Fruit fly (Drosophila melanogaster) whole organism, embryonic: ENCODE data around the gene Prp3.

ENCODE experiments used
- Ada2b ChIP-seq: fragments of 200-800 bp; sonication (Bioruptor generic); IDR thresholded peaks from 2 replicates; pipeline ENCODE4 v1.3.6; 2022; ENCODE audit warnings: missing biosample characterization, missing genetic modification characterization
- Awh ChIP-seq: fragments of 200-800 bp; sonication (Bioruptor generic); IDR thresholded peaks from 2 replicates; pipeline ENCODE4, ENCODE4 v1.3.6; 2022; ENCODE audit warnings: missing biosample characterization, missing genetic modification characterization
- B-H1 ChIP-seq: fragments of 200-800 bp; sonication (Bioruptor generic); IDR thresholded peaks from 3 replicates; pipeline ENCODE4 v1.3.6; 2022; ENCODE audit warnings: missing biosample characterization, missing genetic modification characterization
- B-H2 ChIP-seq: fragments of 200-800 bp; sonication (Bioruptor generic); optimal IDR thresholded peaks from 2 replicates; lab custom pipeline; 2018; ENCODE audit warnings: missing biosample characterization, mild to moderate bottlenecking, missing genetic modification characterization
- Bgb ChIP-seq: fragments of 200-800 bp; sonication (Bioruptor generic); IDR thresholded peaks from 2 replicates; pipeline ENCODE4 v1.3.6; 2022; ENCODE audit warnings: missing biosample characterization, missing genetic modification characterization; ENCODE audit not compliant: partially characterized antibody
- Blimp-1 ChIP-seq: fragments of 200-800 bp; sonication (Bioruptor generic); optimal IDR thresholded peaks from 3 replicates; lab custom pipeline; 2018; ENCODE audit warnings: missing biosample characterization, missing genetic modification characterization, mild to moderate bottlenecking, moderate library complexity, missing genetic modification reagents
- CG10543 ChIP-seq: fragments of 200-800 bp; sonication (Bioruptor generic); optimal IDR thresholded peaks from 3 replicates; lab custom pipeline; 2017; ENCODE audit warnings: missing biosample characterization, mild to moderate bottlenecking, missing genetic modification characterization, moderate library complexity
- CG11695 ChIP-seq: fragments of 200-800 bp; sonication (Bioruptor generic); IDR thresholded peaks from 3 replicates; pipeline ENCODE4 v1.3.6; 2022; ENCODE audit warnings: missing biosample characterization, missing genetic modification characterization
- CG17361 ChIP-seq: fragments of 200-800 bp; sonication (Bioruptor generic); IDR thresholded peaks from 3 replicates; pipeline ENCODE4 v1.3.6; 2022; ENCODE audit warnings: missing biosample characterization, missing genetic modification characterization
- CG17385 ChIP-seq: fragments of 200-800 bp; sonication (Bioruptor generic); optimal IDR thresholded peaks from 3 replicates; lab custom pipeline; 2018; ENCODE audit warnings: missing biosample characterization, mild to moderate bottlenecking, missing genetic modification characterization
- CG2120 ChIP-seq: fragments of 200-800 bp; sonication (Bioruptor generic); optimal IDR thresholded peaks from 3 replicates; lab custom pipeline; 2016; ENCODE audit warnings: missing biosample characterization, missing genetic modification characterization
- CG3281 ChIP-seq: fragments of 200-800 bp; sonication (Bioruptor generic); optimal IDR thresholded peaks from 3 replicates; lab custom pipeline; 2017; ENCODE audit warnings: missing biosample characterization, mild to moderate bottlenecking, missing genetic modification characterization
- CG33557 ChIP-seq: fragments of 200-800 bp; sonication (Bioruptor generic); optimal IDR thresholded peaks from 2 replicates; lab custom pipeline; 2019; ENCODE audit warnings: missing biosample characterization, mild to moderate bottlenecking, missing genetic modification characterization, moderate library complexity
- CG4424 ChIP-seq: fragments of 200-800 bp; sonication (Bioruptor generic); optimal IDR thresholded peaks from 3 replicates; lab custom pipeline; 2016; ENCODE audit warnings: missing biosample characterization, missing genetic modification characterization
- CG8359 ChIP-seq: fragments of 200-800 bp; sonication (Bioruptor generic); optimal IDR thresholded peaks from 2 replicates; lab custom pipeline; 2017; ENCODE audit warnings: missing biosample characterization, mild to moderate bottlenecking, missing genetic modification characterization, borderline replicate concordance
- CG9797 ChIP-seq: fragments of 200-800 bp; sonication (Bioruptor generic); optimal IDR thresholded peaks from 3 replicates; lab custom pipeline; 2018; ENCODE audit warnings: missing biosample characterization, mild to moderate bottlenecking, missing genetic modification characterization
- Dll ChIP-seq: fragments of 200-800 bp; sonication (Bioruptor generic); IDR thresholded peaks from 4 replicates; pipeline ENCODE4 v1.3.6; 2022; ENCODE audit warnings: missing biosample characterization, missing genetic modification characterization; ENCODE audit not compliant: partially characterized antibody
- Jarid2 ChIP-seq: fragments of 200-800 bp; sonication (Bioruptor generic); optimal IDR thresholded peaks from 3 replicates; lab custom pipeline; 2017; ENCODE audit warnings: mild to moderate bottlenecking, missing biosample characterization, missing genetic modification reagents, missing genetic modification characterization
- MESR4 ChIP-seq: fragments of 200-800 bp; sonication (Bioruptor generic); optimal IDR thresholded peaks from 2 replicates; lab custom pipeline; 2018; ENCODE audit warnings: missing biosample characterization, mild to moderate bottlenecking, missing genetic modification characterization, moderate library complexity
- NFAT ChIP-seq: fragments of 200-800 bp; sonication (Bioruptor generic); IDR thresholded peaks from 2 replicates; pipeline ENCODE4 v1.3.6; 2022; ENCODE audit warnings: missing biosample characterization, missing genetic modification characterization
- PHDP ChIP-seq: fragments of 200-800 bp; sonication (Bioruptor generic); optimal IDR thresholded peaks from 3 replicates; lab custom pipeline; 2018; ENCODE audit warnings: missing biosample characterization, mild to moderate bottlenecking, missing genetic modification characterization, moderate library complexity
- Side ChIP-seq: fragments of 200-800 bp; sonication (Bioruptor generic); optimal IDR thresholded peaks from 2 replicates; lab custom pipeline; 2016; ENCODE audit warnings: missing biosample characterization, missing genetic modification characterization
- Vsx1 ChIP-seq: fragments of 200-800 bp; sonication (Bioruptor generic); optimal IDR thresholded peaks from 2 replicates; lab custom pipeline; 2017; ENCODE audit warnings: missing biosample characterization, mild to moderate bottlenecking, missing genetic modification characterization, missing genetic modification reagents
- amos ChIP-seq: fragments of 200-800 bp; sonication (Bioruptor generic); IDR thresholded peaks from 2 replicates; pipeline ENCODE4 v1.3.6; 2022; ENCODE audit warnings: missing biosample characterization, missing genetic modification characterization; ENCODE audit not compliant: partially characterized antibody
- ap ChIP-seq: fragments of 200-800 bp; sonication (Bioruptor generic); IDR thresholded peaks from 2 replicates; pipeline ENCODE4 v1.3.6; 2022; ENCODE audit warnings: missing biosample characterization, missing genetic modification characterization
- bcd ChIP-seq: fragments of 200-800 bp; sonication (Bioruptor generic); optimal IDR thresholded peaks from 2 replicates; lab custom pipeline; 2017; ENCODE audit warnings: missing biosample characterization, mild to moderate bottlenecking, missing genetic modification characterization
- bigmax ChIP-seq: fragments of 200-800 bp; sonication (Bioruptor generic); optimal IDR thresholded peaks from 2 replicates; lab custom pipeline; 2018; ENCODE audit warnings: missing biosample characterization, mild to moderate bottlenecking, missing genetic modification characterization
- chinmo ChIP-seq: fragments of 200-800 bp; sonication (Bioruptor generic); IDR thresholded peaks from 4 replicates; pipeline ENCODE4 v1.3.6; 2022; ENCODE audit warnings: missing biosample characterization, missing genetic modification characterization; ENCODE audit not compliant: partially characterized antibody
- ci ChIP-seq: fragments of 200-800 bp; sonication (Bioruptor generic); IDR thresholded peaks from 3 replicates; pipeline ENCODE4 v1.3.6; 2022; ENCODE audit warnings: missing biosample characterization, missing genetic modification characterization
- crp ChIP-seq, 2 experiments: fragments of 200-800 bp; sonication (Bioruptor generic); optimal IDR thresholded peaks; 2 replicates in 1 of 2; 3 replicates in 1 of 2; lab custom pipeline; 2017; ENCODE audit warnings: missing biosample characterization in 2 of 2, missing genetic modification characterization in 2 of 2, mild to moderate bottlenecking in 1 of 2, moderate library complexity in 1 of 2
- disco-r ChIP-seq: fragments of 200-800 bp; sonication (Bioruptor generic); optimal IDR thresholded peaks from 2 replicates; lab custom pipeline; 2016; ENCODE audit warnings: missing biosample characterization, missing genetic modification characterization
- hb ChIP-seq: fragments of 200-800 bp; sonication (Bioruptor generic); IDR thresholded peaks from 3 replicates; pipeline ENCODE4 v1.3.6; 2022; ENCODE audit warnings: missing biosample characterization, missing genetic modification characterization; ENCODE audit not compliant: partially characterized antibody
- kni ChIP-seq: fragments of 200-800 bp; sonication (Bioruptor generic); optimal IDR thresholded peaks from 3 replicates; lab custom pipeline; 2017; ENCODE audit warnings: mild to moderate bottlenecking, missing biosample characterization, missing genetic modification reagents, missing genetic modification characterization
- mirr ChIP-seq: fragments of 200-800 bp; sonication (Bioruptor generic); optimal IDR thresholded peaks from 3 replicates; lab custom pipeline; 2018; ENCODE audit warnings: missing biosample characterization, mild to moderate bottlenecking, missing genetic modification characterization
- nmo ChIP-seq: fragments of 200-800 bp; sonication (Bioruptor generic); optimal IDR thresholded peaks from 2 replicates; lab custom pipeline; 2018; ENCODE audit warnings: missing biosample characterization, mild to moderate bottlenecking, missing genetic modification characterization, moderate library complexity
- onecut ChIP-seq: fragments of 200-800 bp; sonication (Bioruptor generic); IDR thresholded peaks from 2 replicates; pipeline ENCODE4 v1.3.6; 2022; ENCODE audit warnings: missing biosample characterization, missing genetic modification characterization
- pnt ChIP-seq: fragments of 200-800 bp; sonication (Bioruptor generic); optimal IDR thresholded peaks from 3 replicates; lab custom pipeline; 2016; ENCODE audit warnings: missing biosample characterization, missing genetic modification characterization
- run ChIP-seq: fragments of 200-800 bp; sonication (Bioruptor generic); optimal IDR thresholded peaks from 3 replicates; lab custom pipeline; 2018; ENCODE audit warnings: missing biosample characterization, mild to moderate bottlenecking, missing genetic modification characterization
- so ChIP-seq: fragments of 200-800 bp; sonication (Bioruptor generic); IDR thresholded peaks from 3 replicates; pipeline ENCODE4 v1.3.6; 2022; ENCODE audit warnings: missing biosample characterization, missing genetic modification characterization
- stc ChIP-seq: fragments of 200-800 bp; sonication (Bioruptor generic); IDR thresholded peaks from 2 replicates; pipeline ENCODE4 v1.3.6; 2022; ENCODE audit warnings: missing biosample characterization, missing genetic modification characterization
- tll ChIP-seq, 2 experiments: fragments of 200-800 bp in 1 of 2; fragments of >200 bp in 1 of 2; sonication (Bioruptor generic) in 1 of 2; optimal IDR thresholded peaks; 2 replicates each; lab custom pipeline; 2017 to 2019; ENCODE audit warnings: missing biosample characterization in 2 of 2, missing genetic modification characterization in 2 of 2, mild to moderate bottlenecking in 1 of 2, moderate library complexity in 1 of 2
- vvl ChIP-seq: fragments of 200-800 bp; sonication (Bioruptor generic); IDR thresholded peaks from 2 replicates; pipeline ENCODE4 v1.3.6; 2022; ENCODE audit warnings: missing biosample characterization, missing genetic modification characterization

Gene Prp3

DNA sequence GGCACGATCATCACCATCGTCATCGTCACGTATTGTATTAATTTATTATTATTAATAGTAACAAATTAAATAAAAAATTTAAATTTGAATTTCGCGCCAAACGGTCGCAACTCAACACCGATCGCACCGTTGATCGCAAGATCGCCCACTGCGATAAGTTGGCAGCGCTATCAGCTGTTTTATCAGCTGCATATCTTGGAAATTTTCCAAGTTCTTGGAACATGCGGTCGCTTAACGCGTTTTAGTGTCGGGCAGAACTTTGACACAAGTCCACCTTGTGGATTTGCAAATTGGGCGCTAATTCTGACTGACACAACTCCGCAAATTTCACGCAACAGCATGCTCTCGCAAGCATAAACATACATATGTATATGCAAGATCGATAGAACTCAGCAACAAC lies 48.9 kb upstream of the Prp3 start (continued):
- TF ChIP-seq kni (GFP tag; lab: Kevin White, UChicago) (peak; percentile 14), Vsx1 (no peak), CG9797 (GFP tag; lab: Kevin White, UChicago) (peak; percentile 49), CG2120 (GFP tag; lab: Kevin White, UChicago) (peak; percentile 36), PHDP (tag; lab: Kevin White, UChicago) (peak; percentile 14), Ada2b (no peak), CG3281 (GFP tag; lab: Kevin White, UChicago) (peak; percentile 27), CG17385 (GFP tag; lab: Kevin White, UChicago) (peak; percentile 8), mirr (GFP tag; lab: Kevin White, UChicago) (peak; percentile 38), pnt (no peak), bigmax (GFP tag; lab: Kevin White, UChicago) (peak; percentile 20), crp (GFP tag; optimal IDR thresholded peaks at IDR 0.05; lab: Kevin White, UChicago) (peak; percentile 96 to 100), stc (GFP tag; lab: Robert Waterston, UW) (0 out of 2 replicates have a peak, but pooled peaks have one; percentile 25), onecut (GFP tag; lab: Robert Waterston, UW) (peak; percentile 52; the same call in 1 of the 2 replicates), CG4424 (GFP tag; lab: Kevin White, UChicago) (no peak), CG8359 (GFP tag; lab: Kevin White, UChicago) (no peak), CG11695 (GFP tag; lab: Robert Waterston, UW) (no peak), so (GFP tag; lab: Robert Waterston, UW) (peak; percentile 35; the same call in 1 of the 3 replicates), MESR4 (GFP tag; lab: Kevin White, UChicago) (peak; percentile 76), disco-r (no peak), tll (GFP tag; optimal IDR thresholded peaks at IDR 0.05; lab: Kevin White, UChicago) (peak in 1 of 2 experiments; percentile 19), hb (GFP tag; lab: Robert Waterston, UW) (no peak), vvl (GFP tag; lab: Robert Waterston, UW) (0 out of 2 replicates have a peak, but pooled peaks have one; percentile 19), CG33557 (no peak), Awh (GFP tag; lab: Robert Waterston, UW) (no peak), CG10543 (peak; percentile 31), bcd (GFP tag; lab: Kevin White, UChicago) (peak; percentile 12), Dll (0 out of 4 replicates have a peak, but pooled peaks have one; percentile 31), Bgb (GFP tag; lab: Robert Waterston, UW) (peak; percentile 47; the same call in 1 of the 2 replicates), CG17361 (0 out of 3 replicates have a peak, but pooled peaks have one; percentile 11), amos (GFP tag; lab: Robert Waterston, UW) (peak; percentile 33; the same call in 1 of the 2 replicates), nmo (GFP tag; lab: Kevin White, UChicago) (peak; percentile 7), B-H1 (GFP tag; lab: Robert Waterston, UW) (no peak), Jarid2 (peak; percentile 62), ap (GFP tag; lab: Robert Waterston, UW) (no peak), Side (GFP tag; lab: Kevin White, UChicago) (no peak), run (tag; lab: Kevin White, UChicago) (peak; percentile 11), NFAT (GFP tag; lab: Robert Waterston, UW) (peak; percentile 95), B-H2 (peak; percentile 68), Blimp-1 (GFP tag; lab: Kevin White, UChicago) (no peak), ci (GFP tag; lab: Robert Waterston, UW) (peak; percentile 66), chinmo (GFP tag; lab: Robert Waterston, UW) (peak; percentile 75; the same call in 2 of the 4 replicates)
